Worm (Caenorhabditis elegans): Measurements from ENCODE around the gene T22D1.1.

DNA sequence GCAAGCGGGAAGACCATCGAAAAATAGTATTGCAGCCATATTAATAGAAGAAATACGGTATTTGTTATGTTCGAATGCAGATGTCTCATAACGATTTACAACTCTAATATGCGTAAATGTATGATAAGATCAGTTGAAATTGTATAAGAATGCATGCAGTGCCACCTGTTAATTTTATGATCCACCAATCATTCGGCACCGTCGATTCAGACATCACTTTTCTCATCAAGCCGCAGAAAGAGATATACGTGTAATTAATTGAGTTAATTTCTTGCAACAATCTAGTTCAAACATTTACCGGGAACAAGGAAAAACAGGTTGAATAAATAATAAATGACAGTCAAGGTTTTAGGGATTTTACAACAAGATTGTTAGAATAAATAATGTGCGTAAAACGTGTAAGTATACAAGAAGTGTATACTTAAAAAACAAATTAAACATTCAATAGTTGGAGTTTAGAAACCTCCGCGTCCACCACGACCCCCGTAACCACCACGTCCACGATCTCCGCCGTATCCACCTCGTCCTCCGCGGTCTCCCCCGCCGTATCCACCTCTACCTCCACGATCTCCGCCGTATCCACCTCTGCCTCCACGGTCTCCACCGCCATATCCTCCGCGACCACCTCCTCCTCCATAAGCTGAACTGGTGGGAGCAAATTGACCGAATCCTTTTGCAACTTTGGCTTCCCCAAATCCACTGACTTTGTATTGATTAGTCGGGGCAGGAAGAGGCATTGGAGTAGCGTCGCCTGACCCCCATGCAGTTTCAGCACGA is 51.2 kb downstream of the T22D1.1 start:
- no peak for TF ChIP-seq med-1 (GFP tag; optimal IDR thresholded peaks at IDR 0.05; ENCODE audit: insufficient read depth)
- TF ChIP-seq ztf-23 (GFP tag; IDR thresholded peaks at IDR 0.05) = no peak
- TF ChIP-seq flt-1 (GFP tag; IDR thresholded peaks at IDR 0.05) = no peak
- no peak for TF ChIP-seq cog-1 (tag; optimal IDR thresholded peaks at IDR 0.05)
- TF ChIP-seq tab-1 (GFP tag; IDR thresholded peaks at IDR 0.05) = no peak
- no peak for TF ChIP-seq T22C8.4 (GFP tag; IDR thresholded peaks at IDR 0.05)
- no peak for TF ChIP-seq ref-1 (GFP tag; conservative IDR thresholded peaks at IDR 0.05)
- TF ChIP-seq ztf-29 (GFP tag; IDR thresholded peaks at IDR 0.05) = no peak
- no peak for TF ChIP-seq klf-2 (GFP tag; conservative IDR thresholded peaks at IDR 0.05)

Measured in whole organism, midembryonic.